Worm (Caenorhabditis elegans) whole organism, young adult: ENCODE results near the gene cyp-33C9.

ENCODE experiments used
- nhr-120 ChIP-seq: fragments of 200-800 bp; sonication (Bioruptor generic); IDR thresholded peaks from 2 replicates; pipeline ENCODE4 v1.3.6; 2022; ENCODE audit warnings: missing genetic modification characterization, missing compliant biosample characterization
- sdz-38 ChIP-seq: sonication (generic microtip); optimal IDR thresholded peaks from 2 replicates; lab custom pipeline; 2016; ENCODE audit warnings: missing genotype, missing genetic modification characterization, missing compliant biosample characterization
- tbx-9 ChIP-seq: sonication (generic microtip); optimal IDR thresholded peaks from 2 replicates; lab custom pipeline; 2016; ENCODE audit warnings: borderline replicate concordance, missing genetic modification characterization, inconsistent platforms, missing compliant biosample characterization

DNA sequence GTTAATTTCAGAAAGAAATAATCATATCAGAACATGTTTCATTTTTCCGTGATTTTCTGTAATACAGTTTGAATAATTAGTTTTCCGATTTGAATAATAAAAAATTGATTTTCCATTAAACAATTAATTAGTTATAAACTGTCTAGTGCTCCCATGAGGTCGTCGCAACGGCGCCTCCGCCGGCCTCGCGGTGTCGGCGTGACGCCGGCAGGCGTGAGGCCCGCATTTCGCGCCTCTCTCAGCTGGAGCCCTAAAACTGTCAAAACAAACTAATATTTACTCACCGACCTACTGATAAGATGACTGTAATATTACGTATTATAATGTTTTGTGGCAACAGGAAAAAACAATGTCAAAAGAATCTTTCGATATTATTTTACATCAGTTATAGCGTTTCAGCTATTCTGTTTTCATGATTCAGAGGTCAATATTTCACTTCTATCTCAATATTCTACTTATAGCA is 39.0 kb upstream of the cyp-33C9 start, which contains the start of gene F02C9.2:
- TF ChIP-seq tbx-9 (no peak), nhr-120 (GFP tag; lab: Robert Waterston, UW) (no peak), sdz-38 (tag; lab: Kevin White, UChicago) (no peak)
